Fruit fly (Drosophila melanogaster) whole organism, embryonic: ENCODE measurements around the gene nst.

Source experiments
- Atf-2 ChIP-seq: fragments of 200-800 bp; sonication (Bioruptor generic); optimal IDR thresholded peaks from 2 replicates; lab custom pipeline; 2016; ENCODE audit warnings: missing biosample characterization, missing genetic modification characterization
- Atf6 ChIP-seq: fragments of 200-800 bp; sonication (Bioruptor generic); IDR thresholded peaks from 2 replicates; pipeline ENCODE4 v1.3.6; 2022; ENCODE audit warnings: missing biosample characterization, missing genetic modification characterization
- CG1024 ChIP-seq: fragments of 200-800 bp; sonication (Bioruptor generic); IDR thresholded peaks from 2 replicates; pipeline ENCODE4 v1.3.6; 2022; ENCODE audit warnings: missing biosample characterization, missing genetic modification characterization
- CG10274 ChIP-seq: fragments of 200-800 bp; sonication (Bioruptor generic); optimal IDR thresholded peaks from 3 replicates; lab custom pipeline; 2017; ENCODE audit warnings: missing biosample characterization, mild to moderate bottlenecking, missing genetic modification characterization
- CG11398 ChIP-seq: fragments of 200-800 bp; sonication (Bioruptor generic); optimal IDR thresholded peaks from 2 replicates; lab custom pipeline; 2016; ENCODE audit warnings: missing biosample characterization, missing genetic modification characterization
- CG12659 ChIP-seq: fragments of 200-800 bp; sonication (Bioruptor generic); optimal IDR thresholded peaks from 3 replicates; lab custom pipeline; 2017; ENCODE audit warnings: mild to moderate bottlenecking, missing biosample characterization, missing genetic modification reagents, missing genetic modification characterization
- CG12769 ChIP-seq: fragments of 200-800 bp; sonication (Bioruptor generic); optimal IDR thresholded peaks from 2 replicates; lab custom pipeline; 2019; ENCODE audit warnings: missing biosample characterization, mild to moderate bottlenecking, missing genetic modification characterization, moderate library complexity
- CG13624 ChIP-seq: fragments of 200-800 bp; sonication (Bioruptor generic); optimal IDR thresholded peaks from 2 replicates; lab custom pipeline; 2016; ENCODE audit warnings: missing biosample characterization, missing genetic modification characterization
- CG14441 ChIP-seq: fragments of 200-800 bp; sonication (Bioruptor generic); IDR thresholded peaks from 2 replicates; pipeline ENCODE4 v1.3.6; 2022; ENCODE audit warnings: missing biosample characterization, missing genetic modification characterization
- CG34376 ChIP-seq: fragments of 200-800 bp; sonication (Bioruptor generic); optimal IDR thresholded peaks from 2 replicates; lab custom pipeline; 2018; ENCODE audit warnings: missing biosample characterization, mild to moderate bottlenecking, missing genetic modification characterization
- CG4730 ChIP-seq: fragments of 200-800 bp; sonication (Bioruptor generic); IDR thresholded peaks from 2 replicates; pipeline ENCODE4 v1.3.6; 2022; ENCODE audit warnings: missing biosample characterization, missing genetic modification characterization
- CG5245 ChIP-seq: fragments of 200-800 bp; sonication (Bioruptor generic); optimal IDR thresholded peaks from 3 replicates; lab custom pipeline; 2016; ENCODE audit warnings: missing biosample characterization, missing genetic modification characterization
- CG6254 ChIP-seq: fragments of 200-800 bp; sonication (Bioruptor generic); optimal IDR thresholded peaks from 3 replicates; lab custom pipeline; 2017; ENCODE audit warnings: mild to moderate bottlenecking, missing biosample characterization, missing genetic modification reagents, missing genetic modification characterization
- CG7556 ChIP-seq: fragments of 200-800 bp; sonication (Bioruptor generic); optimal IDR thresholded peaks from 2 replicates; lab custom pipeline; 2017; ENCODE audit warnings: missing biosample characterization, mild to moderate bottlenecking, missing genetic modification characterization
- CG7786 ChIP-seq: fragments of 200-800 bp; sonication (Bioruptor generic); optimal IDR thresholded peaks from 2 replicates; lab custom pipeline; 2016; ENCODE audit warnings: missing biosample characterization, missing genetic modification characterization
- CG8290 ChIP-seq, 3 experiments: fragments of 200-800 bp; sonication (Bioruptor generic); optimal IDR thresholded peaks; 2 replicates each; lab custom pipeline; 2016 to 2019; ENCODE audit warnings: missing biosample characterization in 3 of 3, missing genetic modification characterization in 3 of 3, mild to moderate bottlenecking in 2 of 3, moderate library complexity in 1 of 3
- CG8388 ChIP-seq: fragments of 200-800 bp; sonication (Bioruptor generic); optimal IDR thresholded peaks from 2 replicates; lab custom pipeline; 2019; ENCODE audit warnings: missing biosample characterization, mild to moderate bottlenecking, missing genetic modification characterization, moderate library complexity
- CG8478 ChIP-seq: fragments of >200 bp; optimal IDR thresholded peaks from 2 replicates; lab custom pipeline; 2018
- CG8765 ChIP-seq: fragments of 200-800 bp; sonication (Bioruptor generic); IDR thresholded peaks from 2 replicates; pipeline ENCODE4 v1.3.6; 2022; ENCODE audit warnings: missing biosample characterization, missing genetic modification characterization
- CG9932 ChIP-seq: fragments of 200-800 bp; sonication (Bioruptor generic); IDR thresholded peaks from 2 replicates; pipeline ENCODE4 v1.3.6; 2022; ENCODE audit warnings: missing biosample characterization, missing genetic modification characterization
- CHES-1-like ChIP-seq: fragments of 200-800 bp; sonication (Bioruptor generic); optimal IDR thresholded peaks from 2 replicates; lab custom pipeline; 2016; ENCODE audit warnings: missing biosample characterization, missing genetic modification characterization
- Dip3 ChIP-seq: fragments of 200-800 bp; sonication (Bioruptor generic); optimal IDR thresholded peaks from 3 replicates; lab custom pipeline; 2016; ENCODE audit warnings: missing biosample characterization, missing genetic modification characterization
- E2f1 ChIP-seq: fragments of 200-800 bp; sonication (Bioruptor generic); IDR thresholded peaks from 2 replicates; pipeline ENCODE4 v1.3.6; 2022; ENCODE audit warnings: missing biosample characterization, missing genetic modification characterization
- ERR ChIP-seq: fragments of 200-800 bp; sonication (Bioruptor generic); optimal IDR thresholded peaks from 2 replicates; lab custom pipeline; 2016; ENCODE audit warnings: missing biosample characterization, missing genetic modification characterization
- Eip74EF ChIP-seq, 2 experiments: fragments of 200-800 bp in 1 of 2; fragments of >200 bp in 1 of 2; sonication (Bioruptor generic) in 1 of 2; optimal IDR thresholded peaks; 2 replicates each; lab custom pipeline; 2017 to 2019; ENCODE audit warnings: missing biosample characterization in 2 of 2, missing genetic modification characterization in 2 of 2, mild to moderate bottlenecking in 1 of 2, moderate library complexity in 1 of 2
- H2.0 ChIP-seq: fragments of 200-800 bp; sonication (Bioruptor generic); IDR thresholded peaks from 2 replicates; pipeline ENCODE4 v1.3.6; 2022; ENCODE audit warnings: missing biosample characterization, missing genetic modification characterization
- Hmx ChIP-seq: fragments of 200-800 bp; sonication (Bioruptor generic); optimal IDR thresholded peaks from 2 replicates; lab custom pipeline; 2016; ENCODE audit warnings: missing biosample characterization, missing genetic modification characterization
- Six4 ChIP-seq: fragments of 200-800 bp; sonication (Bioruptor generic); optimal IDR thresholded peaks from 2 replicates; lab custom pipeline; 2016; ENCODE audit warnings: missing biosample characterization, missing genetic modification characterization
- Taf1 ChIP-seq: fragments of 200-800 bp; sonication (Bioruptor generic); IDR thresholded peaks from 2 replicates; pipeline ENCODE4 v1.3.6; 2022; ENCODE audit warnings: missing biosample characterization, missing genetic modification characterization
- Usf ChIP-seq: fragments of 200-800 bp; sonication (Bioruptor generic); optimal IDR thresholded peaks from 2 replicates; lab custom pipeline; 2017; ENCODE audit warnings: missing genotype, missing biosample characterization, missing genetic modification characterization
- Vsx1 ChIP-seq: fragments of 200-800 bp; sonication (Bioruptor generic); optimal IDR thresholded peaks from 2 replicates; lab custom pipeline; 2017; ENCODE audit warnings: missing biosample characterization, mild to moderate bottlenecking, missing genetic modification characterization, missing genetic modification reagents
- Xbp1 ChIP-seq: fragments of 200-800 bp; sonication (Bioruptor generic); optimal IDR thresholded peaks from 3 replicates; lab custom pipeline; 2016; ENCODE audit warnings: missing biosample characterization, mild to moderate bottlenecking, missing genetic modification characterization
- chm ChIP-seq: fragments of 200-800 bp; sonication (Bioruptor generic); IDR thresholded peaks from 2 replicates; pipeline ENCODE4 v1.3.6; 2022; ENCODE audit warnings: missing biosample characterization, missing genetic modification characterization
- cwo ChIP-seq: fragments of 200-800 bp; sonication (Bioruptor generic); optimal IDR thresholded peaks from 3 replicates; lab custom pipeline; 2017; ENCODE audit warnings: missing biosample characterization, missing genetic modification characterization, mild to moderate bottlenecking, moderate library complexity, missing genetic modification reagents
- en ChIP-seq: fragments of 200-800 bp; sonication (Bioruptor generic); optimal IDR thresholded peaks from 2 replicates; lab custom pipeline; 2016; ENCODE audit warnings: missing biosample characterization, missing genetic modification characterization
- esg ChIP-seq: fragments of 200-800 bp; sonication (Bioruptor generic); conservative IDR thresholded peaks from 2 replicates; pipeline ENCODE4 v1.3.6; 2022; ENCODE audit warnings: missing biosample characterization, missing genetic modification characterization
- fd102C ChIP-seq: fragments of 200-800 bp; sonication (Bioruptor generic); optimal IDR thresholded peaks from 2 replicates; lab custom pipeline; 2018; ENCODE audit warnings: missing biosample characterization, mild to moderate bottlenecking, missing genetic modification characterization, moderate library complexity
- gro ChIP-seq: fragments of 200-800 bp; sonication (Bioruptor generic); optimal IDR thresholded peaks from 2 replicates; lab custom pipeline; 2016; ENCODE audit warnings: missing biosample characterization, missing genetic modification characterization
- jing ChIP-seq: fragments of 200-800 bp; sonication (Bioruptor generic); optimal IDR thresholded peaks from 2 replicates; lab custom pipeline; 2018; ENCODE audit warnings: missing biosample characterization, mild to moderate bottlenecking, missing genetic modification characterization
- klu ChIP-seq: fragments of 200-800 bp; sonication (Bioruptor generic); IDR thresholded peaks from 2 replicates; pipeline ENCODE4 v1.3.6; 2022; ENCODE audit warnings: missing biosample characterization, missing genetic modification characterization
- knrl ChIP-seq: fragments of 200-800 bp; sonication (Bioruptor generic); IDR thresholded peaks from 3 replicates; pipeline ENCODE4 v1.3.6; 2022; ENCODE audit warnings: missing biosample characterization, missing genetic modification characterization; ENCODE audit not compliant: partially characterized antibody
- lab ChIP-seq: fragments of 200-800 bp; sonication (Bioruptor generic); optimal IDR thresholded peaks from 3 replicates; lab custom pipeline; 2017; ENCODE audit warnings: missing biosample characterization, missing genetic modification characterization, mild to moderate bottlenecking, moderate library complexity, missing genetic modification reagents
- lola ChIP-seq, 3 experiments: fragments of >200 bp in 2 of 3; fragments of 200-800 bp in 1 of 3; sonication (Bioruptor generic) in 1 of 3; optimal IDR thresholded peaks; 2 replicates each; lab custom pipeline; 2017 to 2019; ENCODE audit warnings: missing biosample characterization in 3 of 3, missing genetic modification characterization in 3 of 3, mild to moderate bottlenecking in 1 of 3, moderate library complexity in 1 of 3
- onecut ChIP-seq: fragments of 200-800 bp; sonication (Bioruptor generic); IDR thresholded peaks from 2 replicates; pipeline ENCODE4 v1.3.6; 2022; ENCODE audit warnings: missing biosample characterization, missing genetic modification characterization
- pum ChIP-seq: fragments of 200-800 bp; sonication (Bioruptor generic); optimal IDR thresholded peaks from 2 replicates; lab custom pipeline; 2016; ENCODE audit warnings: missing biosample characterization, missing genetic modification characterization
- repo ChIP-seq: fragments of 200-800 bp; sonication (Bioruptor generic); optimal IDR thresholded peaks from 2 replicates; lab custom pipeline; 2016; ENCODE audit warnings: missing biosample characterization, missing genetic modification characterization
- rib ChIP-seq: fragments of 200-800 bp; sonication (Bioruptor generic); IDR thresholded peaks from 2 replicates; pipeline ENCODE4 v1.3.6; 2022; ENCODE audit warnings: missing biosample characterization, missing genetic modification characterization
- sens ChIP-seq: fragments of 200-800 bp; sonication (Bioruptor generic); peaks from one replicate; lab custom pipeline; 2016; ENCODE audit warnings: missing biosample characterization, missing genetic modification characterization
- toy ChIP-seq: fragments of 200-800 bp; sonication (Bioruptor generic); IDR thresholded peaks from 2 replicates; pipeline ENCODE4 v1.3.6; 2022; ENCODE audit warnings: missing biosample characterization, missing genetic modification characterization
- trem ChIP-seq: fragments of 200-800 bp; optimal IDR thresholded peaks from 3 replicates; lab custom pipeline; 2019; ENCODE audit warnings: missing biosample characterization, mild to moderate bottlenecking, missing genetic modification characterization, moderate library complexity

Gene nst

dm6 chr3L:12529431-12530007, 452 bp downstream of the nst start (continued):
- TF ChIP-seq Xbp1 (GFP tag; lab: Kevin White, UChicago) (peak; percentile 54), jing (GFP tag; lab: Kevin White, UChicago) (no peak), CHES-1-like (GFP tag; lab: Kevin White, UChicago) (no peak), gro (no peak), CG6254 (GFP tag; lab: Kevin White, UChicago) (no peak), lab (GFP tag; lab: Kevin White, UChicago) (peak; percentile 60), lola (GFP tag; optimal IDR thresholded peaks at IDR 0.05; lab: Kevin White, UChicago) (peak in 1 of 3 experiments; percentile 38), rib (GFP tag; lab: Robert Waterston, UW) (no peak), repo (GFP tag; lab: Kevin White, UChicago) (no peak), Taf1 (GFP tag; lab: Robert Waterston, UW) (0 out of 2 replicates have a peak, but pooled peaks have one; percentile 7), CG11398 (GFP tag; lab: Kevin White, UChicago) (no peak), CG8478 (no peak), pum (GFP tag; lab: Kevin White, UChicago) (peak; percentile 0), knrl (GFP tag; lab: Robert Waterston, UW) (no peak), klu (no peak), Usf (GFP tag; lab: Kevin White, UChicago) (no peak), Vsx1 (GFP tag; lab: Kevin White, UChicago) (no peak), CG8388 (peak; percentile 37), trem (tag; lab: Kevin White, UChicago) (peak; percentile 8), CG5245 (GFP tag; lab: Kevin White, UChicago) (peak; percentile 27), Six4 (GFP tag; lab: Kevin White, UChicago) (peak; percentile 22), toy (GFP tag; lab: Robert Waterston, UW) (no peak), cwo (GFP tag; lab: Kevin White, UChicago) (no peak), CG8765 (GFP tag; lab: Robert Waterston, UW) (no peak; the same call in 1 of the 2 replicates), chm (GFP tag; lab: Robert Waterston, UW) (peak; percentile 54; the same call in 1 of the 2 replicates), CG9932 (no peak), CG12769 (no peak), Atf-2 (GFP tag; lab: Kevin White, UChicago) (peak; percentile 13), CG12659 (GFP tag; lab: Kevin White, UChicago) (peak; percentile 21), CG1024 (GFP tag; lab: Robert Waterston, UW) (peak; percentile 58; the same call in 1 of the 2 replicates), Hmx (GFP tag; lab: Kevin White, UChicago) (no peak), CG14441 (GFP tag; lab: Robert Waterston, UW) (peak; percentile 68), CG4730 (GFP tag; lab: Robert Waterston, UW) (peak; percentile 6; the same call in 1 of the 2 replicates), Eip74EF (GFP tag; optimal IDR thresholded peaks at IDR 0.05; lab: Kevin White, UChicago) (no peak), en (GFP tag; lab: Kevin White, UChicago) (peak; percentile 41), CG34376 (GFP tag; lab: Kevin White, UChicago) (no peak), CG13624 (no peak), sens (GFP tag; lab: Kevin White, UChicago) (peak; percentile 5), CG10274 (GFP tag; lab: Kevin White, UChicago) (no peak), H2.0 (GFP tag; lab: Robert Waterston, UW) (0 out of 2 replicates have a peak, but pooled peaks have one; percentile 25), Atf6 (no peak), onecut (GFP tag; lab: Robert Waterston, UW) (peak; percentile 35), Dip3 (GFP tag; lab: Kevin White, UChicago) (peak; percentile 16), esg (peak; percentile 46), ERR (GFP tag; lab: Kevin White, UChicago) (no peak), CG7556 (GFP tag; lab: Kevin White, UChicago) (peak; percentile 8), CG7786 (GFP tag; lab: Kevin White, UChicago) (peak; percentile 2), CG8290 (GFP tag; optimal IDR thresholded peaks at IDR 0.05; lab: Kevin White, UChicago) (no peak), CG8290 (tag; optimal IDR thresholded peaks at IDR 0.05; lab: Kevin White, UChicago) (no peak), E2f1 (GFP tag; lab: Robert Waterston, UW) (peak; percentile 12; the same call in 1 of the 2 replicates), fd102C (GFP tag; lab: Kevin White, UChicago) (no peak)
